Fruit fly (Drosophila melanogaster): ENCODE results near the gene Kap-alpha1.

DNA sequence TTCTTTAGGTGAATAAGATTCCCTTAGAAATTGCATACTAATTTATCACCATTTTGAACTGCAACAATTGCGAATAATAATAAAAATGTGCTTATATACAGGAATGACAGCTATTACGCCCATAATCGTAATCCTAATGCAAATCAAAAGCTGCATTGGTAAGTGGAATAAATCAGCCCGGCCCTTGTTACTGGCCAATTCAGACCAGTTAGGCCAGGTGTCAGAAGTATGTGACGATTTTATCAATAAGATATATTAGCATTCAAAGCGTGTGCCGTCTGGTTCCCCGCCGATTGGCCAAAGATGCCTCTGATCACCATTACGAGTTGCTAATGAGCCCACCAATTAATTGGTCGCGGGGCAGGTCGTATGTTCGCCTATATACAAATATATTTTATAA lies 5.5 kb downstream of the Kap-alpha1 start:
- no peak for TF ChIP-seq Sin3A (optimal IDR thresholded peaks at IDR 0.05)
- TF ChIP-seq insv (optimal IDR thresholded peaks at IDR 0.05), result no peak

Measured in Kc167 (cell line).